Fruit fly (Drosophila melanogaster): Measurements from ENCODE around the gene ema.

ema gene

dm6 chr3R:16413734-16414133 lies 27.7 kb downstream of the ema start (continued):
- TF ChIP-seq vnd (GFP tag; IDR thresholded peaks at IDR 0.05; ENCODE audit: partially characterized antibody) (no peak), chinmo (GFP tag; IDR thresholded peaks at IDR 0.05; ENCODE audit: partially characterized antibody) (0 out of 4 replicates have a peak, but pooled peaks have one; percentile 38), CG14860 (GFP tag; IDR thresholded peaks at IDR 0.05; ENCODE audit: partially characterized antibody) (no peak), CG31224 (GFP tag; IDR thresholded peaks at IDR 0.05) (no peak), CG10321 (GFP tag; IDR thresholded peaks at IDR 0.05) (peak; percentile 79), CG17829 (tag; optimal IDR thresholded peaks at IDR 0.05) (no peak), Bgb (GFP tag; IDR thresholded peaks at IDR 0.05; ENCODE audit: partially characterized antibody) (0 out of 2 replicates have a peak, but pooled peaks have one; percentile 21), CG3163 (GFP tag; optimal IDR thresholded peaks at IDR 0.05) (no peak), CG11456 (GFP tag; IDR thresholded peaks at IDR 0.05) (no peak), Pdp1 (GFP tag; optimal IDR thresholded peaks at IDR 0.05) (no peak), CG3726 (GFP tag; IDR thresholded peaks at IDR 0.05) (no peak), ab (GFP tag; optimal IDR thresholded peaks at IDR 0.05) (no peak), CG18599 (GFP tag; optimal IDR thresholded peaks at IDR 0.05) (no peak)

- TF ChIP-seq Ets65A (GFP tag) (peak; percentile 32), Nf-YB (GFP tag; optimal IDR thresholded peaks at IDR 0.05) (peak; percentile 89), Rfx (GFP tag; IDR thresholded peaks at IDR 0.05) (no peak), ind (GFP tag; optimal IDR thresholded peaks at IDR 0.05) (no peak), sr (GFP tag; IDR thresholded peaks at IDR 0.05) (no peak), seq (GFP tag; IDR thresholded peaks at IDR 0.05) (peak; percentile 63; the same call in 1 of the 2 replicates), Nf-YC (tag; optimal IDR thresholded peaks at IDR 0.05) (peak; percentile 80)
Measured at dm6 chr3R:16410706-16411105, 30.8 kb downstream of the ema start.

dm6 chr3R:16408434-16408833 lies 33.0 kb downstream of the ema start:
- TF ChIP-seq CG4360 (GFP tag; IDR thresholded peaks at IDR 0.05): no peak
- no peak for TF ChIP-seq Meics (GFP tag; optimal IDR thresholded peaks at IDR 0.05)
- TF ChIP-seq CTCF (GFP tag; optimal IDR thresholded peaks at IDR 0.05): peak; percentile 29

dm6 chr3R:16406618-16407017 lies 34.8 kb downstream of the ema start:
- TF ChIP-seq Nf-YB (GFP tag; optimal IDR thresholded peaks at IDR 0.05) (peak; percentile 84), CG18476 (GFP tag; optimal IDR thresholded peaks at IDR 0.05) (no peak), CG12236 (GFP tag; optimal IDR thresholded peaks at IDR 0.05) (no peak), lab (GFP tag; optimal IDR thresholded peaks at IDR 0.05) (no peak), CG8281 (tag; optimal IDR thresholded peaks at IDR 0.05) (no peak), CG3995 (GFP tag; optimal IDR thresholded peaks at IDR 0.05) (no peak), trh (GFP tag; optimal IDR thresholded peaks at IDR 0.05) (no peak), CG1602 (GFP tag; optimal IDR thresholded peaks at IDR 0.05) (no peak), Gsc (GFP tag; IDR thresholded peaks at IDR 0.05) (no peak), Meics (GFP tag; optimal IDR thresholded peaks at IDR 0.05) (no peak), CG14965 (GFP tag; optimal IDR thresholded peaks at IDR 0.05; ENCODE audit: borderline replicate concordance) (no peak), CG3163 (GFP tag; optimal IDR thresholded peaks at IDR 0.05) (no peak), CG4820 (GFP tag; optimal IDR thresholded peaks at IDR 0.05) (no peak), MTF-1 (GFP tag; optimal IDR thresholded peaks at IDR 0.05; ENCODE audit: borderline replicate concordance) (no peak), ac (GFP tag; optimal IDR thresholded peaks at IDR 0.05) (no peak), jigr1 (GFP tag; IDR thresholded peaks at IDR 0.05) (no peak), TFAM (GFP tag; optimal IDR thresholded peaks at IDR 0.05) (no peak), CG4360 (GFP tag; IDR thresholded peaks at IDR 0.05) (peak; percentile 28; the same call in 1 of the 2 replicates), CG31388 (GFP tag; optimal IDR thresholded peaks at IDR 0.05) (no peak), eyg (GFP tag; optimal IDR thresholded peaks at IDR 0.05) (no peak), E2f2 (GFP tag; IDR thresholded peaks at IDR 0.05) (no peak), zen2 (GFP tag; IDR thresholded peaks at IDR 0.05; ENCODE audit: partially characterized antibody) (no peak), jumu (GFP tag; optimal IDR thresholded peaks at IDR 0.05) (no peak), CG2678 (tag; optimal IDR thresholded peaks at IDR 0.05) (no peak), esg (GFP tag; conservative IDR thresholded peaks at IDR 0.05) (no peak), CG3847 (GFP tag; IDR thresholded peaks at IDR 0.05) (no peak), CG11456 (GFP tag; IDR thresholded peaks at IDR 0.05) (0 out of 3 replicates have a peak, but pooled peaks have one; percentile 18), seq (GFP tag; IDR thresholded peaks at IDR 0.05) (peak; percentile 72; the same call in 1 of the 2 replicates), CG10431 (GFP tag; optimal IDR thresholded peaks at IDR 0.05) (no peak)
